Worm (Caenorhabditis elegans): ENCODE data around the gene npp-16.

- no peak for TF ChIP-seq hmbx-1 (tag; optimal IDR thresholded peaks at IDR 0.05)
- no peak for TF ChIP-seq ama-1 (optimal IDR thresholded peaks at IDR 0.05)
- no peak for TF ChIP-seq F13C5.2 (tag; optimal IDR thresholded peaks at IDR 0.05)
- no peak for TF ChIP-seq ceh-36 (tag; optimal IDR thresholded peaks at IDR 0.05)
These were observed 1.5 kb upstream of the npp-16 start, which contains the start of gene Y56A3A.16 for ce11 chrIII:11914220-11914619.
